Worm (Caenorhabditis elegans) whole organism, dauer: ENCODE measurements around the gene T10F2.2.

Source experiments
- unc-62 ChIP-seq: sonication (generic microtip); optimal IDR thresholded peaks from 2 replicates; lab custom pipeline; 2017; ENCODE audit warnings: missing biosample characterization, missing genetic modification reagents, missing genetic modification characterization

The T10F2.2 gene

DNA sequence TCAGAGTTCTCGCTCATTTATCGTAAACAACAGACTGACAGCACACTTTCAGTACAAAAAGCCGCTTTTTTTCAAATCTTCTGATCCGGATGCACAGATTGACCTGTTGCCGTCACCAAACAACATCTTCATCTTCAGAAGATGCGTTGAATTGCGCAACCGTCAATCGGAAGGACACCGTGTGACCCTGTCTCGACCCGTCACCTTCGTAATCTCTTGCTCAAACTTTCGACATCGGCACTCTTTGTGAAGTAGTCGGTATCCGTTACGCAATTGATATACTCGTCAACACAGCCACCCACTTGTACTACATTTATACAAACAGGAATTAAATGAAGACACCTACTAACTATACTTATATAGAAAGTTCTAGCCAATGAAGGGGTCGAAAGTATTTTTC lies 14.1 kb downstream of the T10F2.2 start:
- no peak for TF ChIP-seq unc-62 (GFP tag; lab: Kevin White, UChicago)

DNA sequence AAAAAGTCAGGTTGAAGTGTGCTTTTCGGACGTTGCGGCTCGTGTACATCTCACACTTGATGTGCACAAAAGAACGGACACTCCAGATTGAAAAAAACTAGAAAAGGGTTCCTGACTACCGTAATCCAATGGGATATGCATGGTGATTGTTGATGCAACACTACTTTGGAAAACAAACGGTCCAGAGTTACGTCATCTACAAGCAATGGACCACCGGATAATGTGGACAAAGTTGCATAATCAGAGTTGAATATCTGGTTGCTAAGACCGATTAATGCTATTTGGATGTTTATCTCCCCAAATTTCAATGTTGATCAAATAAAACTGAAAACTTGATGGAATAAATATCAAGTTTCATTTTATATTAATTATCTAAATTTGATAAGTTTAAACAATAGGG lies 15.1 kb downstream of the T10F2.2 start:
- no peak for TF ChIP-seq unc-62 (GFP tag; lab: Kevin White, UChicago)

DNA sequence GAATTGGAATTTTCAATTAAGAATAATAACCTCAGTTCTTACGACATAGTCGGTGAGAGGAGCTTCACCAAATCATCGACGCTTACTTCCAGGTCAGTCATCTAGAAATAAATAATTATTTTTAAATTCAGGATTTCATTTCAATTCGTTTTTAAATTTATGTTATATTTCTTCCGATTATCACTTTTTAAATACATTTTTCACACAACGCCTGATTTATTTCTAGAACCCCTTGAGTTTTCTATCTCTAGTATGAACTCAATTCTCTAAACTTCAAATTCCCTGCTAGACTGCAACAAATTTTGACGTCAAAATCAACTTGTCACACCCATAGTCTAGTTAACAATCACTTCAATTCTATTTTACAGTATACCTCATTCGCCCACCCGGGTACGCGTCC lies 15.6 kb downstream of the T10F2.2 start, which contains the start of gene Y54H5A.2:
TSS of gene Y54H5A.2 (minus strand) at position 101 of the 400 bp plus-strand sequence.
- TF ChIP-seq unc-62 (GFP tag; lab: Kevin White, UChicago) = no peak

ce11 chrIII:5147445-5147844 lies 17.7 kb downstream of the T10F2.2 start:
- TF ChIP-seq unc-62 (GFP tag; lab: Kevin White, UChicago) = no peak

DNA sequence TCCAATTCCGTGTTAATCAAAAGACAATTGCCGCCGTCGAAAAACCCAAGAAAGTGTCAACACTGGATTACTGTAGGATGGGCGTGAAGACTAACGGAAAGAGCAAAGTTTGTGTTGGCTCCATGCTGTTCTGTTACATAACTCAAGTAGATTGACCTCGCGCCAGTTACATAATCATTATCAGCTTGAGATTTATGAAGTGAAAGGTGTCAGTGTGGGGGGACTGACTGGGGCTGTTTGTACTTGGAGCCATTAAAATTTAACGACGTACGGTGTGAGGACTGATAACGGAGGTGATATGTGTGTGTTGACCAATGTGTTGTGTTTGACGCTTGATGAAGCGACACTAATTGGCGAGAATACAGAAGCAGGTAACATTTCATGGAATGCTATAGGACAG lies 18.4 kb downstream of the T10F2.2 start:
- no peak for TF ChIP-seq unc-62 (GFP tag; lab: Kevin White, UChicago)

ce11 chrIII:5145874-5146273 lies 19.2 kb downstream of the T10F2.2 start:
- TF ChIP-seq unc-62 (GFP tag; lab: Kevin White, UChicago) = no peak

DNA sequence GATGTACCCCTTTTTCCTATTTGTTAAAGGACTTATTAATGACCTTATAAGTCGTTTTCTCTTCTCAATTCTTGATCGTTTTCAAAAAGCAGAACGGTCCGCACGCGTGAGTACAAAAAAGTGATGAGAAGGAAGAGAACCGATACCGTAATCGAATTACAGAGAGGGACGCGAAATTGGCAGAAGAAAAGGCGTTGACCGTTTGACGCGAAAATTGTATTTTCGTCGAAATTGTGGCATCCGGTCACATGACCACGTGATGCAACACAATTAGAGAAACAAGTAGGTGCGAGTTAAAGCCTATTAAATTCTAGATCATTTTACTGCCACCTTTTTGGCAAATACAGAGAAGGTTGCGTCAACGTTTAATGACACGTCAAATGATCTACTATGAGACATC lies 20.9 kb downstream of the T10F2.2 start:
- TF ChIP-seq unc-62 (GFP tag; lab: Kevin White, UChicago) = no peak

- TF ChIP-seq unc-62 (GFP tag; lab: Kevin White, UChicago) = no peak
Measured at ce11 chrIII:5143520-5143919, 21.6 kb downstream of the T10F2.2 start.

DNA sequence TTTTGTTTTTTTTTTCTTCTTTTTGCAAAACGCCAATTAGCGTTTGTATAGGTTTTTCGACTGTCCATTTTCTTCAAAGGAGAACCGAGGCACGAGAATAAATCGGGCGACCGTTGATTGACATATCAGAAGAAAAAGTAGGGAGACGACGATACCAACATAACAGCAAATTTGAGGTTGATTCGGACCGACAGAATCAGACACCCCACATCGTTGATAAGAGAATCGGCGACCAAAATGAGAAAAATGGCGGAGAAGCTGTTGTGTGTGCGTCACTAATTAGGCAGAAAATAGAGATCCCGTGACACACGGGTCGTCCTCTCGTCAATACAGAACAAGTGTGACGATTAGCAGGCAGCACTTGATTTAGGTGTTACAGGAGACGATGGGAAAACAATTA lies 23.2 kb downstream of the T10F2.2 start:
- no peak for TF ChIP-seq unc-62 (GFP tag; lab: Kevin White, UChicago)

ce11 chrIII:5140559-5140958 lies 24.6 kb downstream of the T10F2.2 start:
- no peak for TF ChIP-seq unc-62 (GFP tag; lab: Kevin White, UChicago)

DNA sequence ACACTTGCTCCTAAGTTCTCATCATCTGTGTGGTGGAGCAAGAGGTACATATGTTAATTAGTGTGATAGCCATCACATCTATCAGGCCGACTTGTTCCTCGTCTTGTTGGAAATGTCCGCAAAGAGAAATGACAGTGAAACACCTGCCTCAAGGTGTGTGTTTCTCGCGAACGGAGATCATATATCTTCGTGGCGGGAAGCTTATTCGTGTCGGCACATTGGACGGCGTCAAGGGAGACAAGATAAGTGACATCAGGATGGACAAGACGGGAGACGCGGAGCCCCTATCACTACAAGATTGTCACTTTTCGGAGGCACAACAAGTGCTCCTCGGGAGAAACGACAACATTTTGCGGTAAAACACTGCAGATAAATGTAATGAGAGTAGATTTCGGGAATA lies 25.3 kb downstream of the T10F2.2 start:
- TF ChIP-seq unc-62 (GFP tag; lab: Kevin White, UChicago) = no peak

- TF ChIP-seq unc-62 (GFP tag; lab: Kevin White, UChicago) = no peak
Measured at ce11 chrIII:5138940-5139533, 26.1 kb downstream of the T10F2.2 start.

DNA sequence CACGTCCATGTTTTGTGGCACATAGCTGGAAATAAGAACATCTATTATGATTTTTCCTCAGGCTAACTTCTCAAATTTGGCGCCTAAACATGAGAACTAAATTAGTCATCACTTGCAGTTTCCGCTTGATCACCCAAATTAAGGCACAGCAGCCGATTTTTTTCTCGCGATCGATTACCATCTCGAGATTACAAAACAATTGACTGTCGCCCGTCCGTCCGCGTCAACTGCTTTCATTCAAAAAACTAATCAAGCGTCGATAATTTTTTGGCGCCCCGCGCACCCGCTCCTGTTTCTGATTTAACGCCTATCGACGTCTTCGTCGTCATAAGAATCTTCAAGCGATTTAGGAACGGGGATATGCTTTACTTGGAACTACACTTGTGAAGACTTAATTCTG lies 27.4 kb downstream of the T10F2.2 start:
- TF ChIP-seq unc-62 (GFP tag; lab: Kevin White, UChicago) = no peak

DNA sequence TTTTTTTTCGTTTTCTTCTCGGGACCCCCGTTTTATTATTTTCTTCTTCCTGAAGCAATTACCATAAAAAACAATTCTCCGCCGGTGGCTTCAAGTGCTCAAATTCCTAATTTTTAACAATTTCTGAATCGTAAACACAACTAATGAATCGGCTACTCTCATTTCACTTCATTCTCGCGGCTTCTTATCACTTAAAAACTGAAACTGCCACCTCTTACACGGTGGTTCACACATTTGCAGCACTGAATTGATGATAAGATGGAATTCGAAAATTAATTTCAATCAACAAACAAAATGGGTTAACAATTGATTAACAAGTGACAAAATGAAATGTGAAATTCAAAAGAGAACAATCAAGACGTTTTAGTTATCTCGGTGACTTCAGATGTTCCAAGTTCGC lies 28.0 kb downstream of the T10F2.2 start:
- TF ChIP-seq unc-62 (GFP tag; lab: Kevin White, UChicago) = no peak

DNA sequence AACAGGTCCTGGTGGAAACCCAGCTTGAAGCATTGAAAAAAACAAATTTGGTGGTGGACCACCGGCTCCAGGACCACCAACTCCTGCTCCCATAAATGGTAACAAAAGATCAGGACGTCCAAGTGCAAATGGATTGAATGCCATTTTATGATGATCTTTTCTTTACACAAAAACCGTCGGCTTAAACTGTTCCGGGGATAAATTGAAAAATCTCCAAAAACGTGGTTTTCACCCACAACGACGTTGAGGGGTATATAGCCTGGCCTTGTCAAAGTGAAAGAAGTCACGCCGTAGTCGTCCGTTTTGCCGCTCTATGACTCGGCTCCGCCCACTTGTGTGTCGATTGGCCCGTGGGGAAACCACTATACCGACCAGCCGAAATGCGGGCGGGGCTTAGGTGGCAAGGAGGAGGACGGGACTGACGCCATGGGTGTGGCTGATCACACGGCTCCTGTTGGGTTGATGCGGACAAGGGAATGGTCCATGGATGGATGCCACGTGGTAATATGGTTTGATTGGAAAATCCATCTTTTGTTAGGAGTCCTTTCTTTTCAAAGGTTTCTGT lies 29.0 kb downstream of the T10F2.2 start, which contains the start of gene tbx-2:
TSS of gene tbx-2 (minus strand) at position 264 of the 565 bp plus-strand sequence.
- TF ChIP-seq unc-62 (GFP tag; lab: Kevin White, UChicago) = no peak

DNA sequence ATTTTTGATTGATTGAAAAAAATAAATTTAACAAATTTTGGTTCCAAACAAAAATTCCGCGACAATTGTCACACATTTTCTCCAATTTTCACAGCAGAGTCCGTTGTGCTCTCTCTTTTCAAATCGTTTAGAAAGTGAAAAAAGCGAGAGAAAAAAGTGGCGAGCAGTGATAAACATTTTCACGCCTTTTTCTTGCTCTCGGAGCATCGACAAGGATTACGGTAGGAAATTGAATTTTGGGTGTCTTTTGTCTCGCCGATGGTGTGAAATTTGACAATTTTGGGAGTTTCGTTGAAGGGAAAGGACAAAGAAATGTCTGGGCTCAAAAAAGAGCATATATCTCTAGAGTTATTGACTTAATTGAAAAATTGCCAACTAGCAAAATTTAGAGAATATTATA lies 30.6 kb downstream of the T10F2.2 start:
- no peak for TF ChIP-seq unc-62 (GFP tag; lab: Kevin White, UChicago)

- no peak for TF ChIP-seq unc-62 (GFP tag; lab: Kevin White, UChicago)
Measured at ce11 chrIII:5130654-5131053, 34.5 kb downstream of the T10F2.2 start.
